Worm (Caenorhabditis elegans): ENCODE data around the gene dyf-11.

The dyf-11 gene

ce11 chrX:789848-790247 is 26.3 kb downstream of the dyf-11 start:
- TF ChIP-seq unc-62 (GFP tag; optimal IDR thresholded peaks at IDR 0.05), result no peak
- no peak for TF ChIP-seq nhr-12 (tag; optimal IDR thresholded peaks at IDR 0.05)
- no peak for TF ChIP-seq unc-39 (tag; optimal IDR thresholded peaks at IDR 0.05)
- TF ChIP-seq pha-4 (tag; optimal IDR thresholded peaks at IDR 0.05), result no peak
- TF ChIP-seq lin-13 (tag; optimal IDR thresholded peaks at IDR 0.05), result no peak
- TF ChIP-seq ceh-39 (tag; optimal IDR thresholded peaks at IDR 0.05), result no peak
- no peak for TF ChIP-seq nhr-237 (tag; optimal IDR thresholded peaks at IDR 0.05)
- no peak for TF ChIP-seq sptf-1 (tag; optimal IDR thresholded peaks at IDR 0.05)
- no peak for TF ChIP-seq nhr-76 (tag; optimal IDR thresholded peaks at IDR 0.05)
- TF ChIP-seq tbx-8 (GFP tag; optimal IDR thresholded peaks at IDR 0.05), result no peak
- TF ChIP-seq zip-8 (tag; optimal IDR thresholded peaks at IDR 0.05), result no peak
- no peak for TF ChIP-seq cnd-1 (tag; optimal IDR thresholded peaks at IDR 0.05)
- TF ChIP-seq nhr-2 (tag; optimal IDR thresholded peaks at IDR 0.05), result no peak
- TF ChIP-seq ces-1 (GFP tag; optimal IDR thresholded peaks at IDR 0.05), result no peak
- no peak for TF ChIP-seq mep-1 (tag; optimal IDR thresholded peaks at IDR 0.05)

DNA sequence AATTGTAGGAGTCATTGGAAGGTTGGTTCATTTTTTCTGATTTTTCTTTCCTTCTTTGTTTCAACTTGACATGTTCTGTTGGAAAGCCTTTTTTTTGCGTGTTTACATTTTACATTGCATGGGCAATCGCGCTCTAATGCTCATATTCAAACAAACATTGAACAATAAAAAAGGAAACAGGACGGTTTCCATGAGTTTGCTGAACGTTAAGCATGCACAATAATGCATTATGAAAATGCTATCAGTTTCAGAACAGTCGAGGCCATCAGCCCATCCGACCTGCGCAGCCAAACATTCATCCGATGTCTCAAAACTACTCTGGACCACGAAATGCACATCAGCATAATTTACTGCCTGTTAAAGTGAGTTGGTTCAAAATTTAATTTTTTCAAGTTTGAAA is 27.0 kb downstream of the dyf-11 start:
- TF ChIP-seq drap-1 (GFP tag; optimal IDR thresholded peaks at IDR 0.05) (no peak), mep-1 (tag; optimal IDR thresholded peaks at IDR 0.05) (no peak), unc-62 (GFP tag; optimal IDR thresholded peaks at IDR 0.05) (no peak), nhr-2 (tag; optimal IDR thresholded peaks at IDR 0.05) (no peak), ceh-39 (tag; optimal IDR thresholded peaks at IDR 0.05) (no peak), hlh-1 (tag; optimal IDR thresholded peaks at IDR 0.05) (no peak), nhr-28 (tag; optimal IDR thresholded peaks at IDR 0.05) (no peak), ces-1 (GFP tag; optimal IDR thresholded peaks at IDR 0.05) (no peak)

- TF ChIP-seq nhr-28 (tag; optimal IDR thresholded peaks at IDR 0.05), result no peak
- no peak for TF ChIP-seq bed-3 (GFP tag; optimal IDR thresholded peaks at IDR 0.05)
- no peak for TF ChIP-seq flh-1 (GFP tag; optimal IDR thresholded peaks at IDR 0.05)
- no peak for TF ChIP-seq mep-1 (tag; optimal IDR thresholded peaks at IDR 0.05)
- TF ChIP-seq unc-39 (tag; optimal IDR thresholded peaks at IDR 0.05), result no peak
- TF ChIP-seq nhr-237 (tag; optimal IDR thresholded peaks at IDR 0.05), result no peak
- no peak for TF ChIP-seq pha-4 (tag; optimal IDR thresholded peaks at IDR 0.05)
- no peak for TF ChIP-seq elt-1 (tag; optimal IDR thresholded peaks at IDR 0.05; ENCODE audit: borderline replicate concordance, insufficient read depth)
- TF ChIP-seq sptf-1 (tag; optimal IDR thresholded peaks at IDR 0.05), result no peak
- TF ChIP-seq M03D4.4 (tag; optimal IDR thresholded peaks at IDR 0.05), result no peak
- no peak for TF ChIP-seq drap-1 (GFP tag; optimal IDR thresholded peaks at IDR 0.05)
- no peak for TF ChIP-seq ceh-43 (GFP tag; optimal IDR thresholded peaks at IDR 0.05)
Observed at ce11 chrX:802478-802877, 38.9 kb downstream of the dyf-11 start, which contains the start of gene gtr-1. Gene gtr-1, plus strand, starts transcription at chrX:802778.

ce11 chrX:806515-806914 is 43.0 kb downstream of the dyf-11 start:
- TF ChIP-seq nhr-237 (tag; optimal IDR thresholded peaks at IDR 0.05), result peak; percentile 99
- TF ChIP-seq sptf-1 (tag; optimal IDR thresholded peaks at IDR 0.05), result peak; percentile 92
- TF ChIP-seq nhr-12 (tag; optimal IDR thresholded peaks at IDR 0.05), result peak; percentile 74
- peak; percentile 86 for TF ChIP-seq cnd-1 (tag; optimal IDR thresholded peaks at IDR 0.05)
- peak; percentile 92 for TF ChIP-seq mab-5 (tag; optimal IDR thresholded peaks at IDR 0.05)
- TF ChIP-seq M03D4.4 (tag; optimal IDR thresholded peaks at IDR 0.05), result peak; percentile 78
- peak; percentile 66 for TF ChIP-seq nhr-28 (tag; optimal IDR thresholded peaks at IDR 0.05)
- TF ChIP-seq nhr-76 (tag; optimal IDR thresholded peaks at IDR 0.05), result no peak
- TF ChIP-seq unc-62 (GFP tag; optimal IDR thresholded peaks at IDR 0.05), result peak; percentile 69
- TF ChIP-seq ztf-11 (tag; optimal IDR thresholded peaks at IDR 0.05), result peak; percentile 84
- TF ChIP-seq elt-1 (tag; optimal IDR thresholded peaks at IDR 0.05; ENCODE audit: borderline replicate concordance, insufficient read depth), result no peak
- peak; percentile 14 for TF ChIP-seq lin-32 (GFP tag; optimal IDR thresholded peaks at IDR 0.05)
- TF ChIP-seq mep-1 (tag; optimal IDR thresholded peaks at IDR 0.05), result peak; percentile 96
- peak; percentile 38 for TF ChIP-seq ham-2 (GFP tag; optimal IDR thresholded peaks at IDR 0.05)
- peak; percentile 93 for TF ChIP-seq drap-1 (GFP tag; optimal IDR thresholded peaks at IDR 0.05)
- TF ChIP-seq ceh-43 (GFP tag; optimal IDR thresholded peaks at IDR 0.05), result peak; percentile 74
- peak; percentile 78 for TF ChIP-seq unc-120 (tag; optimal IDR thresholded peaks at IDR 0.05; ENCODE audit: poor library complexity, severe bottlenecking)
- peak; percentile 98 for TF ChIP-seq ceh-39 (tag; optimal IDR thresholded peaks at IDR 0.05)
- TF ChIP-seq ceh-83 (GFP tag; optimal IDR thresholded peaks at IDR 0.05), result peak; percentile 43
- TF ChIP-seq flh-1 (GFP tag; optimal IDR thresholded peaks at IDR 0.05), result no peak
- peak; percentile 94 for TF ChIP-seq elt-3 (tag; optimal IDR thresholded peaks at IDR 0.05)
- peak; percentile 38 for TF ChIP-seq nhr-2 (tag; optimal IDR thresholded peaks at IDR 0.05)
- peak; percentile 16 for TF ChIP-seq blmp-1 (tag; optimal IDR thresholded peaks at IDR 0.05)
- TF ChIP-seq unc-39 (tag; optimal IDR thresholded peaks at IDR 0.05), result peak; percentile 92
- peak; percentile 98 for TF ChIP-seq pha-4 (tag; optimal IDR thresholded peaks at IDR 0.05)
- TF ChIP-seq zip-8 (tag; optimal IDR thresholded peaks at IDR 0.05), result no peak
- peak; percentile 51 for TF ChIP-seq bed-3 (GFP tag; optimal IDR thresholded peaks at IDR 0.05)
- peak; percentile 84 for TF ChIP-seq hlh-1 (tag; optimal IDR thresholded peaks at IDR 0.05)
- TF ChIP-seq lsy-2 (tag; optimal IDR thresholded peaks at IDR 0.05), result peak; percentile 89
- peak; percentile 84 for TF ChIP-seq lin-13 (tag; optimal IDR thresholded peaks at IDR 0.05)
- peak; percentile 59 for TF ChIP-seq tbx-8 (GFP tag; optimal IDR thresholded peaks at IDR 0.05)
- peak; percentile 96 for TF ChIP-seq ces-1 (GFP tag; optimal IDR thresholded peaks at IDR 0.05)
- TF ChIP-seq sem-2 (GFP tag; optimal IDR thresholded peaks at IDR 0.05), result no peak
- TF ChIP-seq mls-2 (tag; optimal IDR thresholded peaks at IDR 0.05), result peak; percentile 83
- TF ChIP-seq snpc-4 (tag; optimal IDR thresholded peaks at IDR 0.05), result no peak
